ENCODE assay signal across 1 fruit fly cellular context in genomic region chr3L:18148418-18148973, dm6.
TF ChIP-seq lines count a peak whose summit lies in the region.

CG7330 (plus strand) TSS chr3L:18148923.

TF ChIP-seq in whole organism, embryonic, 481 proteins besides CTCF, POLR2A, EP300 and RAD21 (continued from another document and continues in another):
- no peak for TF ChIP-seq CG8944 (GFP tag; optimal IDR thresholded peaks at IDR 0.05; lab: Kevin White, UChicago)
- TF ChIP-seq D19A (tag; optimal IDR thresholded peaks at IDR 0.05; lab: Kevin White, UChicago) = peak; percentile 89
- TF ChIP-seq CG17361 (GFP tag; IDR thresholded peaks at IDR 0.05; lab: Robert Waterston, UW) = peak; percentile 98
- peak; percentile 84 for TF ChIP-seq CG10366 (GFP tag; IDR thresholded peaks at IDR 0.05; lab: Robert Waterston, UW)
- peak; percentile 82 for TF ChIP-seq CG43689 (GFP tag; IDR thresholded peaks at IDR 0.05; lab: Robert Waterston, UW)
- peak; percentile 70 for TF ChIP-seq twi (tag; optimal IDR thresholded peaks at IDR 0.05; lab: Kevin White, UChicago)
- peak; percentile 79 for TF ChIP-seq CG15514 (GFP tag; optimal IDR thresholded peaks at IDR 0.05; lab: Kevin White, UChicago)
- TF ChIP-seq Abd-B (GFP tag; optimal IDR thresholded peaks at IDR 0.05; lab: Kevin White, UChicago) = peak; percentile 92
- TF ChIP-seq CG15601 (tag; optimal IDR thresholded peaks at IDR 0.05; lab: Kevin White, UChicago) = peak; percentile 79
- peak; percentile 66; the same call in 1 of the 2 replicates for TF ChIP-seq ro (GFP tag; IDR thresholded peaks at IDR 0.05; lab: Robert Waterston, UW)
- no peak for TF ChIP-seq ERR (GFP tag; optimal IDR thresholded peaks at IDR 0.05; lab: Kevin White, UChicago)
- TF ChIP-seq aop (GFP tag; IDR thresholded peaks at IDR 0.05; lab: Robert Waterston, UW) = 0 out of 2 replicates have a peak, but pooled peaks have one; percentile 11
- peak; percentile 78 for TF ChIP-seq E2f1 (GFP tag; IDR thresholded peaks at IDR 0.05; lab: Robert Waterston, UW)
- TF ChIP-seq CG10565 (GFP tag; optimal IDR thresholded peaks at IDR 0.05; lab: Kevin White, UChicago) = no peak
- TF ChIP-seq Sin3A (optimal IDR thresholded peaks at IDR 0.05; lab: Kevin White, UChicago) = no peak
- TF ChIP-seq ewg (GFP tag; optimal IDR thresholded peaks at IDR 0.05; lab: Kevin White, UChicago) = peak; percentile 88
- TF ChIP-seq CG30403 (GFP tag; optimal IDR thresholded peaks at IDR 0.05; lab: Kevin White, UChicago) = peak; percentile 96
- TF ChIP-seq btn (GFP tag; optimal IDR thresholded peaks at IDR 0.05; lab: Kevin White, UChicago) = no peak
- peak; percentile 90 for TF ChIP-seq CG17385 (GFP tag; optimal IDR thresholded peaks at IDR 0.05; lab: Kevin White, UChicago)
- peak; percentile 66 for TF ChIP-seq E2f2 (GFP tag; IDR thresholded peaks at IDR 0.05; lab: Robert Waterston, UW)
- no peak for TF ChIP-seq CG12744 (GFP tag; optimal IDR thresholded peaks at IDR 0.05; lab: Kevin White, UChicago)
- no peak for TF ChIP-seq Dip2 (GFP tag; IDR thresholded peaks at IDR 0.05; lab: Robert Waterston, UW)
- TF ChIP-seq chif (GFP tag; optimal IDR thresholded peaks at IDR 0.05; lab: Kevin White, UChicago) = peak; percentile 46 to 49
- TF ChIP-seq gfzf (GFP tag; optimal IDR thresholded peaks at IDR 0.05; lab: Kevin White, UChicago) = no peak
- peak; percentile 28 for TF ChIP-seq CG10431 (GFP tag; optimal IDR thresholded peaks at IDR 0.05; lab: Kevin White, UChicago)
- TF ChIP-seq CG42726 (GFP tag; IDR thresholded peaks at IDR 0.05; lab: Robert Waterston, UW; ENCODE audit: partially characterized antibody) = no peak
- peak; percentile 30 for TF ChIP-seq Hey (tag; optimal IDR thresholded peaks at IDR 0.05; lab: Kevin White, UChicago)
- peak; percentile 91 for TF ChIP-seq CG9437 (GFP tag; optimal IDR thresholded peaks at IDR 0.05; lab: Kevin White, UChicago)
- peak; percentile 76 for TF ChIP-seq Nf-YB (GFP tag; optimal IDR thresholded peaks at IDR 0.05; lab: Kevin White, UChicago)
- peak; percentile 91 for TF ChIP-seq Dek (tag; optimal IDR thresholded peaks at IDR 0.05; lab: Kevin White, UChicago)
- peak; percentile 90 for TF ChIP-seq caup (GFP tag; optimal IDR thresholded peaks at IDR 0.05; lab: Kevin White, UChicago; ENCODE audit: severe bottlenecking)
- no peak for TF ChIP-seq CG7271 (tag; optimal IDR thresholded peaks at IDR 0.05; lab: Kevin White, UChicago)
- peak; percentile 78 for TF ChIP-seq Rfx (GFP tag; IDR thresholded peaks at IDR 0.05; lab: Robert Waterston, UW)
- TF ChIP-seq bcd (GFP tag; optimal IDR thresholded peaks at IDR 0.05; lab: Kevin White, UChicago) = peak; percentile 91
- TF ChIP-seq unpg (GFP tag; optimal IDR thresholded peaks at IDR 0.05; lab: Kevin White, UChicago) = peak; percentile 92
- TF ChIP-seq NK7.1 (GFP tag; optimal IDR thresholded peaks at IDR 0.05; lab: Kevin White, UChicago) = no peak
- TF ChIP-seq Lpt (GFP tag; optimal IDR thresholded peaks at IDR 0.05; lab: Kevin White, UChicago) = no peak
- peak; percentile 85 for TF ChIP-seq jing (GFP tag; optimal IDR thresholded peaks at IDR 0.05; lab: Kevin White, UChicago)
- TF ChIP-seq dan (GFP tag; IDR thresholded peaks at IDR 0.05; lab: Robert Waterston, UW) = no peak
- peak; percentile 49 for TF ChIP-seq lbe (GFP tag; optimal IDR thresholded peaks at IDR 0.05; lab: Kevin White, UChicago)
- TF ChIP-seq en (GFP tag; optimal IDR thresholded peaks at IDR 0.05; lab: Kevin White, UChicago) = no peak
- TF ChIP-seq CG7372 (GFP tag; IDR thresholded peaks at IDR 0.05; lab: Robert Waterston, UW) = peak; percentile 85; the same call in 1 of the 2 replicates
- TF ChIP-seq ci (GFP tag; IDR thresholded peaks at IDR 0.05; lab: Robert Waterston, UW) = peak; percentile 86
- peak; percentile 88 for TF ChIP-seq sug (tag; optimal IDR thresholded peaks at IDR 0.05; lab: Kevin White, UChicago)
- peak; percentile 83 for TF ChIP-seq CG13775 (GFP tag; optimal IDR thresholded peaks at IDR 0.05; lab: Kevin White, UChicago)
- TF ChIP-seq Med (GFP tag; lab: Kevin White, UChicago) = peak; percentile 89
- TF ChIP-seq CG30431 (GFP tag; optimal IDR thresholded peaks at IDR 0.05; lab: Kevin White, UChicago) = peak; percentile 71
- peak; percentile 96 for TF ChIP-seq CG15269 (tag; optimal IDR thresholded peaks at IDR 0.05; lab: Kevin White, UChicago)
- no peak for TF ChIP-seq CG1832 (GFP tag; optimal IDR thresholded peaks at IDR 0.05; lab: Kevin White, UChicago)
- TF ChIP-seq CkIIα-i1 (GFP tag; IDR thresholded peaks at IDR 0.05; lab: Robert Waterston, UW) = peak; percentile 32; the same call in 1 of the 2 replicates
- no peak for TF ChIP-seq Sry-β (GFP tag; optimal IDR thresholded peaks at IDR 0.05; lab: Kevin White, UChicago)
- peak; percentile 73 for TF ChIP-seq sd (tag; optimal IDR thresholded peaks at IDR 0.05; lab: Kevin White, UChicago)
- TF ChIP-seq slou (GFP tag; optimal IDR thresholded peaks at IDR 0.05; lab: Kevin White, UChicago) = peak; percentile 55
- TF ChIP-seq CG4404 (GFP tag; IDR thresholded peaks at IDR 0.05; lab: Robert Waterston, UW) = peak; percentile 74
- peak; percentile 82 for TF ChIP-seq CG10979 (tag; optimal IDR thresholded peaks at IDR 0.05; lab: Kevin White, UChicago)
- no peak for TF ChIP-seq hkb (optimal IDR thresholded peaks at IDR 0.05; lab: Kevin White, UChicago)
- TF ChIP-seq hkb (GFP tag; IDR thresholded peaks at IDR 0.05; lab: Robert Waterston, UW) = no peak; the same call in none of the 2 replicates
- TF ChIP-seq CG5245 (GFP tag; optimal IDR thresholded peaks at IDR 0.05; lab: Kevin White, UChicago) = peak; percentile 78
- TF ChIP-seq Dfd (GFP tag; optimal IDR thresholded peaks at IDR 0.05; lab: Kevin White, UChicago) = peak in 1 of 2 experiments; percentile 88
- TF ChIP-seq tll (GFP tag; optimal IDR thresholded peaks at IDR 0.05; lab: Kevin White, UChicago) = no peak
- TF ChIP-seq Taf1 (GFP tag; IDR thresholded peaks at IDR 0.05; lab: Robert Waterston, UW) = peak; percentile 34; the same call in 1 of the 2 replicates
- no peak for TF ChIP-seq dmrt11E (tag; optimal IDR thresholded peaks at IDR 0.05; lab: Kevin White, UChicago)
- peak; percentile 18 for TF ChIP-seq CG8290 (GFP tag; optimal IDR thresholded peaks at IDR 0.05; lab: Kevin White, UChicago)
- peak in 1 of 2 experiments; percentile 53 for TF ChIP-seq CG8290 (tag; optimal IDR thresholded peaks at IDR 0.05; lab: Kevin White, UChicago)
- TF ChIP-seq NFAT (GFP tag; IDR thresholded peaks at IDR 0.05; lab: Robert Waterston, UW) = 0 out of 2 replicates have a peak, but pooled peaks have one; percentile 27
- peak; percentile 63 for TF ChIP-seq CG7987 (GFP tag; optimal IDR thresholded peaks at IDR 0.05; lab: Kevin White, UChicago)
- peak; percentile 42; the same call in 1 of the 2 replicates for TF ChIP-seq gt (GFP tag; IDR thresholded peaks at IDR 0.05; lab: Robert Waterston, UW)
- peak; percentile 80 for TF ChIP-seq Oaz (GFP tag; IDR thresholded peaks at IDR 0.05; lab: Robert Waterston, UW)
- no peak for TF ChIP-seq tx (GFP tag; optimal IDR thresholded peaks at IDR 0.05; lab: Kevin White, UChicago)
- TF ChIP-seq Fer3 (tag; optimal IDR thresholded peaks at IDR 0.05; lab: Kevin White, UChicago) = peak; percentile 89
- no peak for TF ChIP-seq repo (GFP tag; optimal IDR thresholded peaks at IDR 0.05; lab: Kevin White, UChicago)
- peak; percentile 85 for TF ChIP-seq Dbx (GFP tag; IDR thresholded peaks at IDR 0.05; lab: Robert Waterston, UW)
- TF ChIP-seq D (optimal IDR thresholded peaks at IDR 0.05; lab: Kevin White, UChicago) = no peak
- peak; percentile 85 for TF ChIP-seq D (GFP tag; optimal IDR thresholded peaks at IDR 0.05; lab: Kevin White, UChicago)
- TF ChIP-seq fd3F (GFP tag; optimal IDR thresholded peaks at IDR 0.05; lab: Kevin White, UChicago) = peak; percentile 93
- peak; percentile 39 for TF ChIP-seq CG17186 (GFP tag; optimal IDR thresholded peaks at IDR 0.05; lab: Kevin White, UChicago)
- TF ChIP-seq HLH54F (GFP tag; optimal IDR thresholded peaks at IDR 0.05; lab: Kevin White, UChicago) = peak; percentile 31
- TF ChIP-seq z (GFP tag; IDR thresholded peaks at IDR 0.05; lab: Robert Waterston, UW) = no peak
- peak; percentile 95 for TF ChIP-seq Fer1 (GFP tag; optimal IDR thresholded peaks at IDR 0.05; lab: Kevin White, UChicago)
- no peak for TF ChIP-seq lov (optimal IDR thresholded peaks at IDR 0.05; lab: Kevin White, UChicago)
- TF ChIP-seq lov (GFP tag; IDR thresholded peaks at IDR 0.05; lab: Robert Waterston, UW) = no peak
- TF ChIP-seq so (GFP tag; IDR thresholded peaks at IDR 0.05; lab: Robert Waterston, UW) = peak; percentile 94; the same call in 2 of the 3 replicates
- no peak for TF ChIP-seq CG9876 (GFP tag; optimal IDR thresholded peaks at IDR 0.05; lab: Kevin White, UChicago)
- TF ChIP-seq CG4360 (GFP tag; IDR thresholded peaks at IDR 0.05; lab: Robert Waterston, UW) = peak; percentile 31; the same call in 1 of the 2 replicates
- peak; percentile 24 to 72 for TF ChIP-seq bsh (GFP tag; optimal IDR thresholded peaks at IDR 0.05; lab: Kevin White, UChicago)
- TF ChIP-seq jumu (GFP tag; optimal IDR thresholded peaks at IDR 0.05; lab: Kevin White, UChicago) = no peak
- no peak for TF ChIP-seq CG8478 (optimal IDR thresholded peaks at IDR 0.05; lab: Kevin White, UChicago)
- TF ChIP-seq CG2116 (GFP tag; optimal IDR thresholded peaks at IDR 0.05; lab: Kevin White, UChicago) = peak; percentile 64
- TF ChIP-seq kay (GFP tag; optimal IDR thresholded peaks at IDR 0.05; lab: Kevin White, UChicago) = peak; percentile 77
- peak; percentile 94 for TF ChIP-seq CG18599 (GFP tag; optimal IDR thresholded peaks at IDR 0.05; lab: Kevin White, UChicago)
- peak; percentile 48 for TF ChIP-seq Pdp1 (GFP tag; optimal IDR thresholded peaks at IDR 0.05; lab: Kevin White, UChicago)
- TF ChIP-seq CG9932 (GFP tag; IDR thresholded peaks at IDR 0.05; lab: Robert Waterston, UW) = peak; percentile 81
- no peak for TF ChIP-seq disco-r (GFP tag; optimal IDR thresholded peaks at IDR 0.05; lab: Kevin White, UChicago)
- peak; percentile 29 for TF ChIP-seq gcm2 (GFP tag; optimal IDR thresholded peaks at IDR 0.05; lab: Kevin White, UChicago)
- peak; percentile 33 for TF ChIP-seq CG4707 (GFP tag; optimal IDR thresholded peaks at IDR 0.05; lab: Kevin White, UChicago)
- peak; percentile 57 for TF ChIP-seq Mad (GFP tag; optimal IDR thresholded peaks at IDR 0.05; lab: Kevin White, UChicago)
- no peak for TF ChIP-seq Dref (GFP tag; IDR thresholded peaks at IDR 0.05; lab: Robert Waterston, UW)
- TF ChIP-seq Asciz (GFP tag; optimal IDR thresholded peaks at IDR 0.05; lab: Kevin White, UChicago) = peak; percentile 95
- TF ChIP-seq CHES-1-like (GFP tag; optimal IDR thresholded peaks at IDR 0.05; lab: Kevin White, UChicago) = peak; percentile 57
- peak; percentile 87 for TF ChIP-seq CG11093 (GFP tag; IDR thresholded peaks at IDR 0.05; lab: Robert Waterston, UW)
- TF ChIP-seq gcm (GFP tag; optimal IDR thresholded peaks at IDR 0.05; lab: Kevin White, UChicago) = peak; percentile 89
- no peak for TF ChIP-seq Bgb (GFP tag; IDR thresholded peaks at IDR 0.05; lab: Robert Waterston, UW; ENCODE audit: partially characterized antibody)
- TF ChIP-seq gsb (GFP tag; IDR thresholded peaks at IDR 0.05; lab: Robert Waterston, UW) = peak; percentile 80
- TF ChIP-seq amos (GFP tag; IDR thresholded peaks at IDR 0.05; lab: Robert Waterston, UW; ENCODE audit: partially characterized antibody) = no peak
- no peak for TF ChIP-seq CG16813 (GFP tag; IDR thresholded peaks at IDR 0.05; lab: Robert Waterston, UW; ENCODE audit: partially characterized antibody)
- peak; percentile 91 for TF ChIP-seq BtbVII (GFP tag; optimal IDR thresholded peaks at IDR 0.05; lab: Kevin White, UChicago)
- peak; percentile 68 for TF ChIP-seq Rx (GFP tag; IDR thresholded peaks at IDR 0.05; lab: Robert Waterston, UW)
- TF ChIP-seq CG18764 (GFP tag; optimal IDR thresholded peaks at IDR 0.05; lab: Kevin White, UChicago) = peak; percentile 73
- peak; percentile 89 for TF ChIP-seq CG5180 (GFP tag; optimal IDR thresholded peaks at IDR 0.05; lab: Kevin White, UChicago)
- peak; percentile 86 for TF ChIP-seq CG10654 (GFP tag; optimal IDR thresholded peaks at IDR 0.05; lab: Kevin White, UChicago)
- peak in 1 of 2 experiments; percentile 98 for TF ChIP-seq eve (GFP tag; optimal IDR thresholded peaks at IDR 0.05; lab: Kevin White, UChicago)
- peak; percentile 45 for TF ChIP-seq CG4617 (GFP tag; optimal IDR thresholded peaks at IDR 0.05; lab: Kevin White, UChicago; ENCODE audit: borderline replicate concordance)
- peak; percentile 90 for TF ChIP-seq Hr3 (GFP tag; optimal IDR thresholded peaks at IDR 0.05; lab: Kevin White, UChicago)
- TF ChIP-seq Deaf1 (tag; optimal IDR thresholded peaks at IDR 0.05; lab: Kevin White, UChicago) = peak; percentile 75
- no peak for TF ChIP-seq CG34224 (GFP tag; IDR thresholded peaks at IDR 0.05; lab: Robert Waterston, UW; ENCODE audit: partially characterized antibody)
- peak; percentile 97 for TF ChIP-seq CG2678 (tag; optimal IDR thresholded peaks at IDR 0.05; lab: Kevin White, UChicago)
- TF ChIP-seq CG5953 (GFP tag; IDR thresholded peaks at IDR 0.05; lab: Robert Waterston, UW) = peak; percentile 75
- no peak for TF ChIP-seq pum (GFP tag; optimal IDR thresholded peaks at IDR 0.05; lab: Kevin White, UChicago)
- peak; percentile 87 for TF ChIP-seq CG2875 (GFP tag; optimal IDR thresholded peaks at IDR 0.05; lab: Kevin White, UChicago)
- peak; percentile 80 for TF ChIP-seq CG32532 (GFP tag; IDR thresholded peaks at IDR 0.05; lab: Robert Waterston, UW)
- TF ChIP-seq CG31388 (GFP tag; optimal IDR thresholded peaks at IDR 0.05; lab: Kevin White, UChicago) = peak; percentile 40
- no peak; the same call in 1 of the 2 replicates for TF ChIP-seq rib (GFP tag; IDR thresholded peaks at IDR 0.05; lab: Robert Waterston, UW)
- TF ChIP-seq fd102C (GFP tag; optimal IDR thresholded peaks at IDR 0.05; lab: Kevin White, UChicago) = no peak
- TF ChIP-seq CG10267 (tag; optimal IDR thresholded peaks at IDR 0.05; lab: Kevin White, UChicago) = peak; percentile 83
- TF ChIP-seq CG15696 (tag; optimal IDR thresholded peaks at IDR 0.05; lab: Kevin White, UChicago) = peak; percentile 54
- no peak for TF ChIP-seq NC2β (GFP tag; optimal IDR thresholded peaks at IDR 0.05; lab: Kevin White, UChicago)
- 0 out of 2 replicates have a peak, but pooled peaks have one; percentile 24 for TF ChIP-seq Poxn (GFP tag; IDR thresholded peaks at IDR 0.05; lab: Robert Waterston, UW)
- peak; percentile 44 for TF ChIP-seq TFAM (GFP tag; optimal IDR thresholded peaks at IDR 0.05; lab: Kevin White, UChicago)
- peak; percentile 57; the same call in 2 of the 3 replicates for TF ChIP-seq zfh1 (GFP tag; IDR thresholded peaks at IDR 0.05; lab: Robert Waterston, UW)
- TF ChIP-seq CG8924 (tag; optimal IDR thresholded peaks at IDR 0.05; lab: Kevin White, UChicago) = peak; percentile 97
- peak; percentile 92 for TF ChIP-seq nerfin-1 (tag; optimal IDR thresholded peaks at IDR 0.05; lab: Kevin White, UChicago)
